Fruit fly (Drosophila melanogaster): ENCODE results near the gene mRpL9.
A peak's percentile ranks its signal among the peaks of the same experiment; 100 is the strongest.

mRpL9 gene

DNA sequence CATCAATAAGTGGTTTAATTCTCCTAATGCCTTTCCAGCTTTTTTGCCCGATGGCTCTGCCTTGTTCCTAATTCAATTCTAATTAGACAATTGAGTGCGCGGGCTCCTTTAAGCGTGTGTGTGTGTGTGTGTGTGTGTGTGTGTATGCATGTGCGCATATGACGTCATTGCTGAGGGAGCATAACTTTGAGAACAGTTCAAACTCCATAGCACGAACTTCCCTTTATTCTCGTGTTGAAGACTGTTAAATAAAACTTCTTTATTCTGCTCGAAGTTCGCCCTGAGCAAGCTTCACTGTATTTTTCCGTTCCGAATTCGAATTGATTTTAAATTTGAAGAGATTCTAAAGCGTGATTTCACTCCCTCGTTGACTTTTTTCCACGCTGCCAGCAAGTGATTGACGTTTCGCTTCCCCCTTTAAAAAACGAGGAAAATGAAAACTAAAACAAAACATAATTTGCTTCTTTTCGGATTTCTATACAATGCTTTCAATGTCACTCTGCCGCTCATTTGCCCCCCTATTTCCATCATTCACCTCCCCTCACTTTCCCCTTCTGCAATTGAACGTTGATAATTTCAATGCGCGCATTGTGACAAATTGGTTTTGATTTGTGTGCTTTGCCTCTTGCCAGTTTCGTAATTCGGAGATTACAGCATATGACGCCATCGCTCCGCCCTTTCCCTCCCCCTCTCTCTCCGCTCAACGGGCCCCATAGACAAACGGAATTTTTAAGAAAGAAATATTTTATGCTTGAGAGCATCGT, 38.1 kb upstream of the mRpL9 start (continued):
- TF ChIP-seq Ssrp (tag; optimal IDR thresholded peaks at IDR 0.05), result no peak
- TF ChIP-seq HLH54F (GFP tag; optimal IDR thresholded peaks at IDR 0.05), result peak; percentile 6
- TF ChIP-seq CG12659 (GFP tag; optimal IDR thresholded peaks at IDR 0.05), result no peak
- TF ChIP-seq danr (GFP tag; IDR thresholded peaks at IDR 0.05), result no peak
- TF ChIP-seq sug (tag; optimal IDR thresholded peaks at IDR 0.05), result peak; percentile 48
- no peak for TF ChIP-seq kay (GFP tag; optimal IDR thresholded peaks at IDR 0.05)
- no peak for TF ChIP-seq BtbVII (GFP tag; optimal IDR thresholded peaks at IDR 0.05)
- peak; percentile 20 for TF ChIP-seq pnt (GFP tag; optimal IDR thresholded peaks at IDR 0.05)
- TF ChIP-seq CG8359 (GFP tag; optimal IDR thresholded peaks at IDR 0.05; ENCODE audit: borderline replicate concordance), result no peak
- no peak for TF ChIP-seq CG6175 (GFP tag; IDR thresholded peaks at IDR 0.05)
- peak; percentile 16 for TF ChIP-seq tin (GFP tag; optimal IDR thresholded peaks at IDR 0.05)
- TF ChIP-seq jigr1 (GFP tag; IDR thresholded peaks at IDR 0.05), result no peak
- no peak for TF ChIP-seq CG13123 (GFP tag; optimal IDR thresholded peaks at IDR 0.05)
- TF ChIP-seq CG2678 (tag; optimal IDR thresholded peaks at IDR 0.05), result peak; percentile 43
- no peak for TF ChIP-seq CG17359 (tag; optimal IDR thresholded peaks at IDR 0.05)
- TF ChIP-seq unc-4 (GFP tag; IDR thresholded peaks at IDR 0.05; ENCODE audit: partially characterized antibody), result no peak
- no peak for TF ChIP-seq CG30431 (GFP tag; optimal IDR thresholded peaks at IDR 0.05)
- TF ChIP-seq CG2202 (tag; optimal IDR thresholded peaks at IDR 0.05), result no peak
- no peak for TF ChIP-seq CG4424 (GFP tag; optimal IDR thresholded peaks at IDR 0.05)
- no peak for TF ChIP-seq dan (GFP tag; IDR thresholded peaks at IDR 0.05)
- TF ChIP-seq Fer3 (tag; optimal IDR thresholded peaks at IDR 0.05), result peak; percentile 25
- no peak for TF ChIP-seq CG7271 (tag; optimal IDR thresholded peaks at IDR 0.05)
- no peak for TF ChIP-seq nerfin-2 (GFP tag; IDR thresholded peaks at IDR 0.05; ENCODE audit: partially characterized antibody)
- TF ChIP-seq Sox100B (GFP tag; optimal IDR thresholded peaks at IDR 0.05), result no peak
- no peak for TF ChIP-seq wdn (GFP tag; IDR thresholded peaks at IDR 0.05)
- TF ChIP-seq Gsc (GFP tag; IDR thresholded peaks at IDR 0.05), result no peak
- TF ChIP-seq chif (GFP tag; optimal IDR thresholded peaks at IDR 0.05), result no peak
- TF ChIP-seq Mad (GFP tag; optimal IDR thresholded peaks at IDR 0.05), result no peak
- no peak for TF ChIP-seq tup (GFP tag; optimal IDR thresholded peaks at IDR 0.05)
- no peak for TF ChIP-seq Sin3A (optimal IDR thresholded peaks at IDR 0.05)
- no peak for TF ChIP-seq Optix (GFP tag; IDR thresholded peaks at IDR 0.05)
- TF ChIP-seq exex (tag; optimal IDR thresholded peaks at IDR 0.05), result no peak
- TF ChIP-seq MBD-R2 (GFP tag; IDR thresholded peaks at IDR 0.05), result no peak
- TF ChIP-seq Eip74EF (GFP tag; optimal IDR thresholded peaks at IDR 0.05), result no peak
- TF ChIP-seq GATAe (GFP tag; conservative IDR thresholded peaks at IDR 0.05), result no peak
- no peak for TF ChIP-seq bab2 (GFP tag; optimal IDR thresholded peaks at IDR 0.05)
- TF ChIP-seq CG5180 (GFP tag; optimal IDR thresholded peaks at IDR 0.05), result no peak
- no peak for TF ChIP-seq TFAM (GFP tag; optimal IDR thresholded peaks at IDR 0.05)
- TF ChIP-seq CG18764 (GFP tag; optimal IDR thresholded peaks at IDR 0.05), result no peak
- no peak for TF ChIP-seq CG33213 (GFP tag; optimal IDR thresholded peaks at IDR 0.05)
- no peak for TF ChIP-seq CG13894 (tag; optimal IDR thresholded peaks at IDR 0.05)
- TF ChIP-seq odd (GFP tag; optimal IDR thresholded peaks at IDR 0.05), result no peak
- TF ChIP-seq Hr3 (GFP tag; optimal IDR thresholded peaks at IDR 0.05), result no peak
- peak; percentile 8 for TF ChIP-seq CG11723 (GFP tag; optimal IDR thresholded peaks at IDR 0.05)
- TF ChIP-seq CG13296 (GFP tag; optimal IDR thresholded peaks at IDR 0.05), result no peak
- TF ChIP-seq maf-S (GFP tag; optimal IDR thresholded peaks at IDR 0.05), result no peak
- no peak for TF ChIP-seq hb (GFP tag; IDR thresholded peaks at IDR 0.05; ENCODE audit: partially characterized antibody)
- no peak for TF ChIP-seq Trl (optimal IDR thresholded peaks at IDR 0.05)
- TF ChIP-seq Trl (GFP tag; optimal IDR thresholded peaks at IDR 0.05), result no peak
- TF ChIP-seq sim (GFP tag; IDR thresholded peaks at IDR 0.05), result no peak
- no peak for TF ChIP-seq CG8478 (optimal IDR thresholded peaks at IDR 0.05)
